Fruit fly (Drosophila melanogaster) whole organism, prepupa: ENCODE data around the gene Osi21.
A peak's percentile ranks its signal among the peaks of the same experiment; 100 is the strongest.

ENCODE experiments used
- CG10631 ChIP-seq: fragments of 200-800 bp; sonication (Bioruptor generic); optimal IDR thresholded peaks from 2 replicates; lab custom pipeline; 2016; ENCODE audit warnings: missing biosample characterization, missing genetic modification characterization
- CG10669 ChIP-seq: fragments of 200-800 bp; sonication (Bioruptor generic); optimal IDR thresholded peaks from 3 replicates; lab custom pipeline; 2018; ENCODE audit warnings: missing biosample characterization, mild to moderate bottlenecking, missing genetic modification characterization, moderate library complexity
- CG11294 ChIP-seq: fragments of 200-800 bp; sonication (Bioruptor generic); IDR thresholded peaks from 2 replicates; pipeline ENCODE4 v1.3.6; 2022; ENCODE audit warnings: missing biosample characterization, missing genetic modification characterization
- CG11762 ChIP-seq: fragments of 200-800 bp; sonication (Bioruptor generic); optimal IDR thresholded peaks from 3 replicates; lab custom pipeline; 2016; ENCODE audit warnings: missing biosample characterization, missing genetic modification characterization; ENCODE audit not compliant: insufficient read depth
- CG11902 ChIP-seq: fragments of 200-800 bp; sonication (Bioruptor generic); optimal IDR thresholded peaks from 3 replicates; lab custom pipeline; 2016; ENCODE audit warnings: missing biosample characterization, missing genetic modification characterization
- CG15336 ChIP-seq: fragments of 200-800 bp; sonication (Bioruptor generic); IDR thresholded peaks from 2 replicates; pipeline ENCODE4 v1.3.6; 2022; ENCODE audit warnings: missing biosample characterization, missing genetic modification characterization
- CG1621 ChIP-seq: fragments of 200-800 bp; sonication (Bioruptor generic); optimal IDR thresholded peaks from 3 replicates; lab custom pipeline; 2018; ENCODE audit warnings: missing biosample characterization, mild to moderate bottlenecking, missing genetic modification characterization
- CG16779 ChIP-seq: fragments of 200-800 bp; sonication (Bioruptor generic); optimal IDR thresholded peaks from 3 replicates; lab custom pipeline; 2017; ENCODE audit warnings: missing biosample characterization, mild to moderate bottlenecking, missing genetic modification characterization
- CG3032 ChIP-seq: fragments of 200-800 bp; optimal IDR thresholded peaks from 2 replicates; lab custom pipeline; 2019; ENCODE audit warnings: missing biosample characterization, mild to moderate bottlenecking, missing genetic modification characterization, moderate library complexity
- CG32006 ChIP-seq: fragments of 200-800 bp; sonication (Bioruptor generic); optimal IDR thresholded peaks from 3 replicates; lab custom pipeline; 2017; ENCODE audit warnings: missing biosample characterization, mild to moderate bottlenecking, missing genetic modification characterization
- CG3919 ChIP-seq: fragments of 200-800 bp; sonication (Bioruptor generic); optimal IDR thresholded peaks from 3 replicates; lab custom pipeline; 2016; ENCODE audit warnings: missing biosample characterization, missing genetic modification characterization
- CG6163 ChIP-seq: fragments of 200-800 bp; sonication (Bioruptor generic); IDR thresholded peaks from 3 replicates; pipeline ENCODE4 v1.3.6; 2022; ENCODE audit warnings: missing biosample characterization, missing genetic modification characterization
- CG6792 ChIP-seq: fragments of 200-800 bp; sonication (Bioruptor generic); optimal IDR thresholded peaks from 3 replicates; lab custom pipeline; 2016; ENCODE audit warnings: missing biosample characterization, missing genetic modification characterization
- CG6808 ChIP-seq: fragments of 200-800 bp; sonication (Bioruptor generic); optimal IDR thresholded peaks from 3 replicates; lab custom pipeline; 2017; ENCODE audit warnings: missing biosample characterization, missing genetic modification characterization, mild to moderate bottlenecking, moderate library complexity, missing genetic modification reagents
- CG8319 ChIP-seq: fragments of 200-800 bp; sonication (Bioruptor generic); optimal IDR thresholded peaks from 3 replicates; lab custom pipeline; 2016; ENCODE audit warnings: missing biosample characterization, missing genetic modification characterization
- CG9139 ChIP-seq: fragments of 200-800 bp; sonication (Bioruptor generic); optimal IDR thresholded peaks from 3 replicates; lab custom pipeline; 2017; ENCODE audit warnings: missing biosample characterization, mild to moderate bottlenecking, missing genetic modification characterization
- Eip75B ChIP-seq: fragments of 200-800 bp; sonication (Bioruptor generic); optimal IDR thresholded peaks from 3 replicates; lab custom pipeline; 2016; ENCODE audit warnings: missing biosample characterization, missing genetic modification characterization
- Eip78C ChIP-seq: fragments of 200-800 bp; sonication (Bioruptor generic); peaks from one replicate; lab custom pipeline; 2016; ENCODE audit warnings: missing biosample characterization, missing genetic modification characterization
- Eip93F ChIP-seq: fragments of 200-800 bp; sonication (Bioruptor generic); optimal IDR thresholded peaks from 2 replicates; lab custom pipeline; 2016; ENCODE audit warnings: missing biosample characterization, mild to moderate bottlenecking, missing genetic modification characterization
- Ets96B ChIP-seq: fragments of 200-800 bp; optimal IDR thresholded peaks from 2 replicates; lab custom pipeline; 2019; ENCODE audit warnings: missing biosample characterization, mild to moderate bottlenecking, missing genetic modification characterization, moderate library complexity
- Hr38 ChIP-seq: sonication (Bioruptor generic); optimal IDR thresholded peaks from 2 replicates; lab custom pipeline; 2016; ENCODE audit warnings: missing biosample characterization, missing genetic modification characterization
- Hr39 ChIP-seq: fragments of 200-800 bp; sonication (Bioruptor generic); optimal IDR thresholded peaks from 2 replicates; lab custom pipeline; 2016; ENCODE audit warnings: missing biosample characterization, missing genetic modification characterization
- Hr4 ChIP-seq: fragments of 200-800 bp; sonication (Bioruptor generic); optimal IDR thresholded peaks from 3 replicates; lab custom pipeline; 2016; ENCODE audit warnings: missing biosample characterization, missing genetic modification characterization
- Met ChIP-seq: fragments of 200-800 bp; sonication (Bioruptor generic); optimal IDR thresholded peaks from 3 replicates; lab custom pipeline; 2016; ENCODE audit warnings: missing biosample characterization, missing genetic modification characterization
- OdsH ChIP-seq: fragments of 200-800 bp; sonication (Bioruptor generic); optimal IDR thresholded peaks from 3 replicates; lab custom pipeline; 2016; ENCODE audit warnings: missing biosample characterization, missing genetic modification characterization
- Sox102F ChIP-seq: fragments of 200-800 bp; sonication (Bioruptor generic); optimal IDR thresholded peaks from 2 replicates; lab custom pipeline; 2016; ENCODE audit warnings: missing biosample characterization, mild to moderate bottlenecking, missing genetic modification characterization
- Sox14 ChIP-seq: fragments of 200-800 bp; sonication (Bioruptor generic); optimal IDR thresholded peaks from 3 replicates; lab custom pipeline; 2016; ENCODE audit warnings: missing biosample characterization, missing genetic modification characterization
- Sox15 ChIP-seq: fragments of 200-800 bp; sonication (Bioruptor generic); optimal IDR thresholded peaks from 3 replicates; lab custom pipeline; 2016; ENCODE audit warnings: missing biosample characterization, missing genetic modification characterization
- cyc ChIP-seq: fragments of 200-800 bp; sonication (Bioruptor generic); optimal IDR thresholded peaks from 3 replicates; lab custom pipeline; 2016; ENCODE audit warnings: missing biosample characterization, missing genetic modification characterization
- dac ChIP-seq: fragments of 200-800 bp; sonication (Bioruptor generic); optimal IDR thresholded peaks from 2 replicates; lab custom pipeline; 2017; ENCODE audit warnings: missing biosample characterization, mild to moderate bottlenecking, missing genetic modification characterization
- dsx ChIP-seq: fragments of 200-800 bp; optimal IDR thresholded peaks from 3 replicates; lab custom pipeline; 2019; ENCODE audit warnings: missing biosample characterization, mild to moderate bottlenecking, missing genetic modification characterization, moderate library complexity; ENCODE audit not compliant: poor library complexity, severe bottlenecking
- eg ChIP-seq: fragments of 200-800 bp; sonication (Bioruptor generic); IDR thresholded peaks from 3 replicates; pipeline ENCODE4 v1.3.6; 2022; ENCODE audit warnings: missing biosample characterization, missing genetic modification characterization
- fd59A ChIP-seq: fragments of 200-800 bp; sonication (Bioruptor generic); optimal IDR thresholded peaks from 2 replicates; lab custom pipeline; 2017; ENCODE audit warnings: missing biosample characterization, mild to moderate bottlenecking, missing genetic modification characterization, missing genetic modification reagents
- pdm3 ChIP-seq: fragments of 200-800 bp; sonication (Bioruptor generic); optimal IDR thresholded peaks from 3 replicates; lab custom pipeline; 2016; ENCODE audit warnings: missing biosample characterization, missing genetic modification characterization
- salr ChIP-seq, 2 experiments: fragments of 200-800 bp; sonication (Bioruptor generic); optimal IDR thresholded peaks; 3 replicates each; lab custom pipeline; 2016 to 2018; ENCODE audit warnings: missing biosample characterization in 2 of 2, missing genetic modification characterization in 2 of 2, mild to moderate bottlenecking in 1 of 2
- spab ChIP-seq: fragments of 200-800 bp; sonication (Bioruptor generic); optimal IDR thresholded peaks from 2 replicates; lab custom pipeline; 2017; ENCODE audit warnings: missing biosample characterization, mild to moderate bottlenecking, missing genetic modification characterization, missing genetic modification reagents
- ss ChIP-seq, 2 experiments: fragments of 200-800 bp; sonication (Bioruptor generic); optimal IDR thresholded peaks; 2 replicates in 1 of 2; 3 replicates in 1 of 2; lab custom pipeline; 2017 to 2018; ENCODE audit warnings: mild to moderate bottlenecking in 2 of 2, missing biosample characterization in 2 of 2, missing genetic modification characterization in 2 of 2, moderate library complexity in 1 of 2
- svp ChIP-seq: fragments of 200-800 bp; sonication (Bioruptor generic); peaks from one replicate; lab custom pipeline; 2016; ENCODE audit warnings: missing biosample characterization, missing genetic modification characterization
- topi ChIP-seq: fragments of 200-800 bp; sonication (Bioruptor generic); optimal IDR thresholded peaks from 3 replicates; lab custom pipeline; 2016; ENCODE audit warnings: missing biosample characterization, missing genetic modification characterization
- vri ChIP-seq: fragments of 200-800 bp; sonication (Bioruptor generic); optimal IDR thresholded peaks from 3 replicates; lab custom pipeline; 2016; ENCODE audit warnings: missing biosample characterization, mild to moderate bottlenecking, missing genetic modification characterization

Osi21 gene

DNA sequence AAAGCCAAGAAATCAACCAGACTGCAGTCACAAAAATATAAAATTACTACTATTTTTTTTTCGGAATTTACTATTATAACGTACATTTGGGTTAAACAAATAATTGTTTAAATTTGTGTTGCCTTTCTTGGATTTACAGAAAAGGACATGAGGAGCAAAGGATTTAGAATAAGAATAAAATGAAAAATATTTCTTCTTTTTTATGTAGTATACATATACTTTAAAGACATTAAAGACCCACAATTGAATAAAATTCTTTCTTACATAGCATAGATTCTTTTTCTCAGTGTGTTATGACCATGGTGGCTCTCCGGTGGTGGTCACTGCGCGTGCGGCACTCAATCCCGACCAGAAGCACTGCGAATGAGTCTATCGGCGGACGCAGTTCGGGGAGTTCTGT, 33.7 kb upstream of the Osi21 start (continued):
- TF ChIP-seq salr (GFP tag; optimal IDR thresholded peaks at IDR 0.05; lab: Kevin White, UChicago) (peak in 1 of 2 experiments; percentile 45), CG15336 (GFP tag; lab: Robert Waterston, UW) (peak; percentile 57), Ets96B (tag; lab: Kevin White, UChicago) (no peak), CG6808 (no peak), CG11902 (no peak), Sox14 (GFP tag; lab: Kevin White, UChicago) (no peak)

DNA sequence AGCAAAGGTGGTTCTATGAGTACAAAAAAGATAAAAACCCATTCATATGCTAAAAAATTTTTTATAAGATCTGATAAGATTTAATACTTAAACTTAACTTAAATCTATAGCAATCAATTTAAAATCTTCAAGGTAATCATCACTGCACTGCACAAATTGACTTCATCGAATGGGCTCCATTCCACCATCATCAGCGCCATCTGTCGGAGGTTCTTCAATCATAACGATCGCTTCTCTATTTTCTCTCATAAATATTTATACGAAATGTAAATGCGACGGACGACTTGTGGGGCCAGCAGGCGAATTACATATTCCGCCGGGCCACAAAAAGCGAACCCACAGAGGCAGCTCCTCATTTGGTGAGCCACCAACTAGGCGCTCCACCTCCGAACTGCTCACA, 33.0 kb upstream of the Osi21 start:
- TF ChIP-seq CG15336 (GFP tag; lab: Robert Waterston, UW) (no peak), CG6792 (GFP tag; lab: Kevin White, UChicago) (no peak)

DNA sequence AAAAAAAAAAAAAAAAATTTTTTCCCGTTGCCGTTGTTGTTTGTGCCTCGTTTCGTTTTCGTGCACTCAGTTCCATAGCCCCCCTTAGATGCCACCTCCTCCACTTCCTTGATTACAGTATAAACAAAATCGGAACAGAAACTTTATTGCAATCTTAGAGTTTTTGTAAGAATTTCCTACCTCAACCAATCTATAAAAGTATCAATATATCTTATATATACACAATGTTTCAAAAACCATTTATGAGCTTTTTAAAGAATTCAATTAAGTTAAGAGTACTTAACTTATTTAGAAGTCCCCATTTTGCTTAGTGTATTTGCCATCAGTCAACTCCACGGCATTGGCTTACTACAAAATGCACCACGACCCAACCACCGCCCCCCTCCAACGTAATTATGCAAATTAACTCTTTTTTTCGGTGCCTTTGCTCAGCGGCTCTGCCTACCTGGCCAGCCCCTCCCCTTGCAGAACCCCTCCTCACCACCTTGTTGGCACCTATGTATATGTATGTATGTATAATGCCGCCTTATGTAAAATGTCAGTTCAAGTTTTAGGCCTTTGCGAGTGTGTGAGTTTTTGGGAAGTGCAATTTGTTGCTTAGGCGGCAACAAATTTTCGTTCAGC, 32.3 kb upstream of the Osi21 start:
- TF ChIP-seq Hr4 (GFP tag; lab: Kevin White, UChicago) (peak; percentile 18), fd59A (GFP tag; lab: Kevin White, UChicago) (no peak), Met (peak; percentile 11), pdm3 (GFP tag; lab: Kevin White, UChicago) (no peak), CG11762 (no peak), eg (GFP tag; lab: Robert Waterston, UW) (0 out of 3 replicates have a peak, but pooled peaks have one; percentile 24), svp (GFP tag; lab: Kevin White, UChicago) (peak; percentile 68), Ets96B (tag; lab: Kevin White, UChicago) (no peak), Hr38 (GFP tag; lab: Kevin White, UChicago) (no peak), CG32006 (no peak), cyc (GFP tag; lab: Kevin White, UChicago) (no peak), Eip93F (GFP tag; lab: Kevin White, UChicago) (no peak), CG11294 (GFP tag; lab: Robert Waterston, UW) (no peak), dsx (GFP tag; lab: Kevin White, UChicago) (no peak), CG3032 (tag; lab: Kevin White, UChicago) (no peak), CG10669 (GFP tag; lab: Kevin White, UChicago) (no peak), dac (GFP tag; lab: Kevin White, UChicago) (no peak), Hr39 (GFP tag; lab: Kevin White, UChicago) (no peak), Sox15 (GFP tag; lab: Kevin White, UChicago) (no peak), CG6163 (GFP tag; lab: Robert Waterston, UW) (peak; percentile 24; the same call in 1 of the 3 replicates), CG1621 (tag; lab: Kevin White, UChicago) (no peak), CG9139 (GFP tag; lab: Kevin White, UChicago) (no peak), CG8319 (GFP tag; lab: Kevin White, UChicago) (no peak), spab (GFP tag; lab: Kevin White, UChicago) (no peak), ss (GFP tag; optimal IDR thresholded peaks at IDR 0.05; lab: Kevin White, UChicago) (no peak), CG16779 (tag; lab: Kevin White, UChicago) (no peak), CG10631 (GFP tag; lab: Kevin White, UChicago) (peak; percentile 4), vri (GFP tag; lab: Kevin White, UChicago) (no peak), Eip78C (GFP tag; lab: Kevin White, UChicago) (peak; percentile 66), Eip75B (GFP tag; lab: Kevin White, UChicago) (no peak), OdsH (GFP tag; lab: Kevin White, UChicago) (peak; percentile 2), CG6808 (no peak), Sox14 (GFP tag; lab: Kevin White, UChicago) (no peak), Sox102F (GFP tag; lab: Kevin White, UChicago) (no peak), topi (GFP tag; lab: Kevin White, UChicago) (no peak), CG3919 (no peak)
